Fruit fly (Drosophila melanogaster): ENCODE measurements around the gene CG14074.

Gene CG14074

dm6 chr3L:18833234-18833633 is 32.8 kb upstream of the CG14074 start (continued):
- TF ChIP-seq CG16779 (GFP tag; IDR thresholded peaks at IDR 0.05) (no peak), Dbx (GFP tag; IDR thresholded peaks at IDR 0.05) (no peak), CG12155 (GFP tag; optimal IDR thresholded peaks at IDR 0.05) (no peak), unpg (GFP tag; optimal IDR thresholded peaks at IDR 0.05) (peak; percentile 9), crol (GFP tag; IDR thresholded peaks at IDR 0.05) (no peak), Med (GFP tag) (peak; percentile 83), CG18764 (GFP tag; optimal IDR thresholded peaks at IDR 0.05) (no peak), CG10959 (GFP tag; IDR thresholded peaks at IDR 0.05) (no peak), CG18619 (GFP tag; optimal IDR thresholded peaks at IDR 0.05) (peak; percentile 33), CG43689 (GFP tag; IDR thresholded peaks at IDR 0.05) (no peak), ab (GFP tag; optimal IDR thresholded peaks at IDR 0.05) (no peak), vfl (GFP tag; optimal IDR thresholded peaks at IDR 0.05) (no peak), zfh1 (GFP tag; IDR thresholded peaks at IDR 0.05) (no peak), CG18476 (GFP tag; optimal IDR thresholded peaks at IDR 0.05) (no peak), wek (GFP tag; optimal IDR thresholded peaks at IDR 0.05) (peak; percentile 28), CG7928 (GFP tag; optimal IDR thresholded peaks at IDR 0.05) (no peak), odd (GFP tag; optimal IDR thresholded peaks at IDR 0.05) (peak; percentile 35), CG15269 (tag; optimal IDR thresholded peaks at IDR 0.05) (peak; percentile 52), sr (GFP tag; IDR thresholded peaks at IDR 0.05) (no peak), ash1 (GFP tag; optimal IDR thresholded peaks at IDR 0.05) (no peak), so (GFP tag; IDR thresholded peaks at IDR 0.05) (peak; percentile 45; the same call in 1 of the 3 replicates), CG7556 (GFP tag; optimal IDR thresholded peaks at IDR 0.05) (peak; percentile 19), mirr (GFP tag; optimal IDR thresholded peaks at IDR 0.05) (no peak), pfk (GFP tag; optimal IDR thresholded peaks at IDR 0.05) (no peak), zfh2 (GFP tag; optimal IDR thresholded peaks at IDR 0.05) (no peak), Hr3 (GFP tag; optimal IDR thresholded peaks at IDR 0.05) (no peak), Gsc (GFP tag; IDR thresholded peaks at IDR 0.05) (no peak), CG15514 (GFP tag; optimal IDR thresholded peaks at IDR 0.05) (peak; percentile 38), ftz-f1 (GFP tag; optimal IDR thresholded peaks at IDR 0.05) (no peak), sob (GFP tag; IDR thresholded peaks at IDR 0.05) (0 out of 2 replicates have a peak, but pooled peaks have one; percentile 16), al (GFP tag; IDR thresholded peaks at IDR 0.05) (no peak), CG33557 (GFP tag; optimal IDR thresholded peaks at IDR 0.05) (no peak), cad (GFP tag; optimal IDR thresholded peaks at IDR 0.05) (no peak), tll (GFP tag; optimal IDR thresholded peaks at IDR 0.05) (no peak), pb (GFP tag; optimal IDR thresholded peaks at IDR 0.05) (no peak), CoRest (tag; optimal IDR thresholded peaks at IDR 0.05) (no peak), CG13123 (GFP tag; optimal IDR thresholded peaks at IDR 0.05) (no peak), CG17912 (GFP tag; optimal IDR thresholded peaks at IDR 0.05) (no peak), nerfin-1 (tag; optimal IDR thresholded peaks at IDR 0.05) (no peak), CG8290 (GFP tag; optimal IDR thresholded peaks at IDR 0.05) (no peak), CG8290 (tag; optimal IDR thresholded peaks at IDR 0.05) (peak in 1 of 2 experiments; percentile 34), zen2 (GFP tag; IDR thresholded peaks at IDR 0.05; ENCODE audit: partially characterized antibody) (no peak), her (GFP tag; optimal IDR thresholded peaks at IDR 0.05) (no peak), Bgb (GFP tag; IDR thresholded peaks at IDR 0.05; ENCODE audit: partially characterized antibody) (no peak), CG4707 (GFP tag; optimal IDR thresholded peaks at IDR 0.05) (peak; percentile 18), CG13296 (GFP tag; optimal IDR thresholded peaks at IDR 0.05) (peak; percentile 15), amos (GFP tag; IDR thresholded peaks at IDR 0.05; ENCODE audit: partially characterized antibody) (no peak), ATbp (GFP tag; optimal IDR thresholded peaks at IDR 0.05) (peak; percentile 14), CG32767 (GFP tag; IDR thresholded peaks at IDR 0.05) (no peak), GATAe (GFP tag; conservative IDR thresholded peaks at IDR 0.05) (no peak), CG9727 (GFP tag; optimal IDR thresholded peaks at IDR 0.05) (peak; percentile 4), B-H2 (GFP tag; optimal IDR thresholded peaks at IDR 0.05) (peak; percentile 52)
